Fruit fly (Drosophila melanogaster) whole organism, larva: ENCODE results near the gene Mkp.

Experiments
- noc ChIP-seq: fragments of 200-800 bp; sonication (Bioruptor generic); optimal IDR thresholded peaks from 3 replicates; lab custom pipeline; 2019; ENCODE audit warnings: missing biosample characterization, mild to moderate bottlenecking, missing genetic modification characterization, moderate library complexity

Gene Mkp

dm6 chr3L:184251-184650 lies at the start of gene Mkp, which contains the start of the genes CG34140 and Mtch:
Gene Mkp, minus strand, starts transcription at chr3L:184540.
Gene CG34140, minus strand, starts transcription at chr3L:184424.
Gene Mtch, plus strand, starts transcription at chr3L:184626.
- TF ChIP-seq noc (tag; lab: Kevin White, UChicago) = no peak

- no peak for TF ChIP-seq noc (tag; lab: Kevin White, UChicago)
These were observed 48.9 kb upstream of the Mkp start, which contains the start of gene CG34453 for dm6 chr3L:233251-233650. Gene CG34453, minus strand, starts transcription at chr3L:233351.

- no peak for TF ChIP-seq noc (tag; lab: Kevin White, UChicago)
These were observed 47.9 kb upstream of the Mkp start, which contains the start of gene CG34454 for dm6 chr3L:232267-232666. Gene CG34454, minus strand, starts transcription at chr3L:232350.

dm6 chr3L:231504-231903 lies 47.2 kb upstream of the Mkp start, which contains the start of gene CG42846:
Gene CG42846, minus strand, starts transcription at chr3L:231604.
- TF ChIP-seq noc (tag; lab: Kevin White, UChicago) = no peak

dm6 chr3L:225120-225519 lies 40.8 kb upstream of the Mkp start:
- no peak for TF ChIP-seq noc (tag; lab: Kevin White, UChicago)

dm6 chr3L:224004-224951 lies 39.9 kb upstream of the Mkp start:
- no peak for TF ChIP-seq noc (tag; lab: Kevin White, UChicago)

dm6 chr3L:223019-223902 lies 38.9 kb upstream of the Mkp start, which contains the start of the genes pyx and CG33229:
Gene pyx, minus strand, starts transcription at chr3L:223069.
Gene CG33229, plus strand, starts transcription at chr3L:223852.
- peak; percentile 64 for TF ChIP-seq noc (tag; lab: Kevin White, UChicago)

dm6 chr3L:217480-218118 lies 33.3 kb upstream of the Mkp start, which contains the start of gene CG13877:
Gene CG13877, plus strand, starts transcription at chr3L:218068.
- TF ChIP-seq noc (tag; lab: Kevin White, UChicago) = no peak

- no peak for TF ChIP-seq noc (tag; lab: Kevin White, UChicago)
These were observed 32.0 kb upstream of the Mkp start, which contains the start of gene Kaz1-ORFB for dm6 chr3L:216325-216724. Gene Kaz1-ORFB, plus strand, starts transcription at chr3L:216625.

- no peak for TF ChIP-seq noc (tag; lab: Kevin White, UChicago)
These were observed 28.2 kb upstream of the Mkp start, which contains the start of the genes thoc7 and Dis3l2 for dm6 chr3L:212520-212919. Gene thoc7, minus strand, starts transcription at chr3L:212687. Gene Dis3l2, plus strand, starts transcription at chr3L:212709.

- TF ChIP-seq noc (tag; lab: Kevin White, UChicago) = no peak
These were observed 26.9 kb upstream of the Mkp start, which contains the start of gene Prp4k for dm6 chr3L:211200-211599. Gene Prp4k, minus strand, starts transcription at chr3L:211457.

dm6 chr3L:205723-206284 lies 21.5 kb upstream of the Mkp start, which contains the start of the genes Gk1 and CG13876:
Gene Gk1, minus strand, starts transcription at chr3L:205844.
Gene CG13876, plus strand, starts transcription at chr3L:206134.
- peak; percentile 98 for TF ChIP-seq noc (tag; lab: Kevin White, UChicago)

- TF ChIP-seq noc (tag; lab: Kevin White, UChicago) = peak; percentile 16
These were observed 19.3 kb upstream of the Mkp start, which contains the start of gene NitFhit for dm6 chr3L:203536-204135. Gene NitFhit, plus strand, starts transcription at chr3L:203730.
